Worm (Caenorhabditis elegans) whole organism, late embryonic: ENCODE measurements around the gene B0416.11.

Source experiments
- ama-1 ChIP-seq: fragments of 150-350 bp; optimal IDR thresholded peaks from 2 replicates; lab custom pipeline; 2014
- ceh-24 ChIP-seq: sonication (generic microtip); optimal IDR thresholded peaks from 2 replicates; lab custom pipeline; 2016; ENCODE audit warnings: mild to moderate bottlenecking, missing genetic modification characterization, missing compliant biosample characterization
- fkh-10 ChIP-seq: fragments of 150-350 bp; optimal IDR thresholded peaks from 2 replicates; lab custom pipeline; 2014; ENCODE audit warnings: missing biosample characterization, missing genetic modification reagents, missing genetic modification characterization
- hlh-15 ChIP-seq: sonication (generic microtip); optimal IDR thresholded peaks from 2 replicates; lab custom pipeline; 2016; ENCODE audit warnings: missing genetic modification characterization, missing compliant biosample characterization
- madf-2 ChIP-seq: sonication (generic microtip); optimal IDR thresholded peaks from 2 replicates; lab custom pipeline; 2017; ENCODE audit warnings: missing genetic modification characterization, missing compliant biosample characterization
- nhr-11 ChIP-seq: fragments of 150-350 bp; optimal IDR thresholded peaks from 2 replicates; lab custom pipeline; 2014; ENCODE audit warnings: missing biosample characterization, missing genetic modification characterization
- odd-2 ChIP-seq: sonication (generic microtip); optimal IDR thresholded peaks from 2 replicates; lab custom pipeline; 2017; ENCODE audit warnings: antibody characterized with exemption, mild to moderate bottlenecking, missing genetic modification characterization, missing compliant biosample characterization
- pha-4 ChIP-seq: fragments of 150-350 bp; optimal IDR thresholded peaks from 2 replicates; lab custom pipeline; 2018; ENCODE audit warnings: missing biosample characterization, missing genetic modification reagents, missing genetic modification characterization
- sox-2 ChIP-seq: fragments of 200-800 bp; sonication (Bioruptor generic); IDR thresholded peaks from 2 replicates; pipeline ENCODE4 v1.3.6; 2022; ENCODE audit warnings: missing genetic modification reagents, missing genetic modification characterization, missing compliant biosample characterization
- ztf-16 ChIP-seq: sonication (generic microtip); optimal IDR thresholded peaks from 2 replicates; lab custom pipeline; 2017; ENCODE audit warnings: missing genetic modification characterization, missing compliant biosample characterization

- TF ChIP-seq ceh-24 (tag; lab: Kevin White, UChicago) (no peak), hlh-15 (tag; lab: Kevin White, UChicago) (no peak), nhr-11 (no peak), madf-2 (no peak), ztf-16 (tag; lab: Kevin White, UChicago) (no peak), fkh-10 (GFP tag; lab: Kevin White, UChicago) (no peak), odd-2 (no peak), pha-4 (tag; lab: Kevin White, UChicago) (no peak), ama-1 (no peak), sox-2 (no peak)
These were observed 4.3 kb downstream of the B0416.11 start, which contains the start of gene B0416.4 for ce11 chrX:9278653-9279052.
